Worm (Caenorhabditis elegans): ENCODE results near the gene R05F9.11.

Gene R05F9.11

DNA sequence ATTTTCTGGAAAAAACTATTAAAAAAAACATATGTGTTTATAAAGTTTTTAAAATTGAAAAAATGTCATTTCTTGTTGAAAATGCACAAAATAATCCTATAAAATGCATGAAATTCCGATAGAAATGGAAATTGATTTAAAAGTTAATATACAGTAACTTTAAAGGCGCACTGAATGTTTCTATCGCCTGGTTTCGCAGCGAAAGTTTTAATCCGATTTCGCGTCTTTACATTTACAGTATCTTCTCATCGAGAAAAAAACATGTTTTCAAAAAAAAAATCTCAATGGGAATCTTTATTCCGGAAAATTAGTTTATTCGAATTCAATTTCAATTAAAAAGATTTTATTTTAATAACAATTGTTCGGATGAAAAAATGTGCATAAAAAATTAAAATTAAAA is at the start of gene R05F9.11:
Gene R05F9.11, minus strand, starts transcription at position 5 of the 400 bp plus-strand sequence.
- TF ChIP-seq unc-62 (GFP tag; optimal IDR thresholded peaks at IDR 0.05) = no peak

DNA sequence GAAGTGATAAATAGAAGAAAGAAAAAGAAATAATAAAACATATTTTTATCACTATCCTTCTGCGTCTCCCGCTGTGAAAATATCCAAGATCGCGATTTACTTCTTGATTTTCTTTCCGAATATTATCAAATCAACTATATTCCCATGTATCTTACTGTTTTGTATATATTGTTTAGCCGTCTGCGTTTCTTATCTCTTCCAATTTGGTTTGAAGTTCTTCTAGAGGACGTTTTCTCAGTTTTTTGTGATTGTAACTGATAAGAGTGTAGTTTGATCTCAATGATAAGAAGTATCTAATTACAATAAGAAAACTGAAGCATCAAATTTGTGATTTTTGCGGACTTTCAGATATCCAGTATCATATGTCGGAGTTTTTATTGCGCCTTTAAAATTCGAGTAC is 46.7 kb upstream of the R05F9.11 start:
- no peak for TF ChIP-seq unc-62 (GFP tag; optimal IDR thresholded peaks at IDR 0.05)

DNA sequence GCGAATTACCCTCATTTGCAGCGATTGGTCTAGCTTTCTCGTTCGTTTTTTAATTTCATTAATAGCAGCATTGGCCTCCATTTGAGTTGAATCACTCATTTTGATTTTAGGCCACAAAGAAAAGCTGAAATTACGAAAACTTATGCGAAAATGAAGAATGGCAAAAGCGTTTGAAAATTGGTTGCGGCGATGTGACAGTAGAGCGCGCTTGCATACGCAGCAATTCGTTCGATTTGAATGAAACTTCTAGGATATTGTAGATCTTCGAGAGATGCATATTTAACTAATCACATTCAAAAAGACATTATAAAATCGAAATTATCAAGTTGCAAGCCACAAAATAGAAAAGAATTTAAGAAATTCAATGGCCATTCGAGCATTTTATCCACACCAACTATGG is 45.7 kb upstream of the R05F9.11 start, which contains the start of gene ulp-2:
Gene ulp-2, minus strand, starts transcription at position 158 of the 400 bp plus-strand sequence.
- no peak for TF ChIP-seq unc-62 (GFP tag; optimal IDR thresholded peaks at IDR 0.05)

DNA sequence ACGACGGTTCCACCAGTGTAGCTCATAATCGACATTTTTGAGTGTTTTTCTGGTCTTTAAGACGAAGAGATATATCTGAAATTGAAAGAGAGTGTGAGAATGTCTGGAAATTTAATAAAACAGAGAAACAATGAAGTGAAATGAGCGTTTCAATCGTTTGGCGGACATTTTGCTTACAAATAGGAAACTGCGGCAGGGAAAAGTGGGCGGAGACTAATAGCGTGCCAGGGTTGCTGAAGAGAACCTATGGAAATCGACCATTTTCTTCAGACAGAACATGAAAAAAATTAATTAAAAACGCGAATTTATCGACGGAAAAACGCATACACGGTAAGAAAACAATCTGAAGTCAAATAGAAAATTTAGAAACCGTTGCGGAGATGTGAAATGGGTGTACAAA is 41.3 kb upstream of the R05F9.11 start, which contains the start of gene pbs-3:
Gene pbs-3, minus strand, starts transcription at position 75 of the 400 bp plus-strand sequence.
- no peak for TF ChIP-seq unc-62 (GFP tag; optimal IDR thresholded peaks at IDR 0.05)

DNA sequence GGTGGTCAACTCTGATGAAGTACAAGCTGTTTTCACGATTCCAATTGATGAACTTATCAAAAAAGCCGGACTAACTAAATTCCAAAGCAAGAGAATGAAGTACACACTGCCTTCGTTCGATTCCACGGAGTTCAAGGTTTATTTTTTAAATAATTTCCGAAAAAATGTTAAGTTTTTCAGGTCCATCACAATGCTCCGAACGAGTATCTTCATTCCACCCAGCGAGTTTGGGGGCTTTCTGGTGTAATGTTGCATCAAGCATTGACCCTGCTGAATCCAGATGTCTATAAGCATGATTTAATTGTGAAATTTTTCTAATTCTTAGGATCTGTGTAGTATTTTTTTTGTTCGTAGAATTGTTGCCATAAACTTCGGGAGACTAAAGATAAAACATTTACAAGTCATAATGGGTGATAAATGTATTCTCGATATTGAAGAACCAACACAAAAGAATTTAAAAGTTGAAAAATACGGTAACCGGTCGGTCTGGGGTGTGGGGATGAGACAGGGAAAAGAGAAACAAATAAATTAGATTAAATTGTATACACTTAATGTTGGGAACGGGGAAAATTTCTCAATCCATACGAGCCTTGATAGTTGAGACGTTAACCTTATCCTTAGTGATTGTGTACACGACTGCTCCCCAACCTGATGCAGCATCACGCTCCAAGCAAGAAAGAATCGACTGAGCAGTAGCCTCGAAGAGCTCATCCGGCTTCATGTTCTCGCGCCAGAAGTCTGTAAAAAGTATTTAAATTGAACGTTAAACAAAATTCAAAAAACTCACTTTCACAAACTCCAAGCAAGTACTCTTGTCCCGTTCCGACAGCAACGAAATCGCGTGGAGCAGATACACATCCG is 40.3 kb upstream of the R05F9.11 start:
- TF ChIP-seq unc-62 (GFP tag; optimal IDR thresholded peaks at IDR 0.05) = no peak

DNA sequence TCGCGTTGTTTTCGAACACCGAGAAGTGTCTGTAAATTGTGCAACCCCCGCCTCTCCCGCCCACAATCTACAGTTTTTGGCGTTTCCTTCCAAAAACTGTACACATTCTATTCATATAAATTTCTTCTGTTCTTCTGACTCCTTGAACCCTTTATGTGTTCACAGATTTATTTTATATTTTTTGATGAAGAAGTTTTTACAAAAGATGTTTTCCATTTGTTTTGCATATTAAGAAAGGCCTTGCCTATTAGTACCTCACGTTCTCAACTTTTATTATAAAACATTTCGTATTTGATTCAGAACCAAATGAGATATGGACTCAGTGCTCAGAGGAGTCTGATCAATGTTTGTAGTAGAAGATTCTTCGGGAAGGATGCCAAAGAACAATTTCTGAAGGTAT is 39.3 kb upstream of the R05F9.11 start, which contains the start of gene ndx-3:
Gene ndx-3, plus strand, starts transcription at position 301 of the 400 bp plus-strand sequence.
- TF ChIP-seq unc-62 (GFP tag; optimal IDR thresholded peaks at IDR 0.05) = no peak

DNA sequence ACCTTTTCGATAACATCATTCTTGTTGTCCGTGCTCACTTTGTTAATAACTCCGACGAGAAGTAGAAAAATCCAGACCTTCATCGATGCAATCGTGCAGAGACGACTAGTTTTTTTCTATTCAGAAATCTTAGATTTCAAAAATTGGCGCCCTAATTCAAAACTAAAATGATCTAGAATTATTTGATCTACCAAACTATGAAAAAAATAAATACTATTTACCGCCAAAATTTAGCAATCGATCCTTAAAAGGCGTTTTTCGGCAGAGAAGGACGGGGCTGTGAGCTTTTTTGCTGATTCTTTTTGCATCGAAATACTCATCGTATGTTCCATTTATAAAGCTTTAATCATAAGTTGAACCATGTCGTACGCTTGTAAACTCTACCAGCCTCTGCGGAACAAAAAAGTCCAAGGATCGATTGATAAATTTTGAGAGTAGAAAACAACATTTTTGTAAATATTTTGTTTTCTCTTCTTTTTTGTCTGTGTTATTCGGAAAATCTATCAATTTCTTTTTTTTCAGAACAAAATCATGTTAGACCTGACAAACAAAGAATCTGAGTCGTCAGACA is 35.4 kb upstream of the R05F9.11 start, which contains the start of the genes try-1 and zyg-12:
Gene try-1, minus strand, starts transcription at position 148 of the 571 bp plus-strand sequence.
Gene zyg-12, plus strand, starts transcription at position 521 of the 571 bp plus-strand sequence.
- TF ChIP-seq unc-62 (GFP tag; optimal IDR thresholded peaks at IDR 0.05) = no peak

DNA sequence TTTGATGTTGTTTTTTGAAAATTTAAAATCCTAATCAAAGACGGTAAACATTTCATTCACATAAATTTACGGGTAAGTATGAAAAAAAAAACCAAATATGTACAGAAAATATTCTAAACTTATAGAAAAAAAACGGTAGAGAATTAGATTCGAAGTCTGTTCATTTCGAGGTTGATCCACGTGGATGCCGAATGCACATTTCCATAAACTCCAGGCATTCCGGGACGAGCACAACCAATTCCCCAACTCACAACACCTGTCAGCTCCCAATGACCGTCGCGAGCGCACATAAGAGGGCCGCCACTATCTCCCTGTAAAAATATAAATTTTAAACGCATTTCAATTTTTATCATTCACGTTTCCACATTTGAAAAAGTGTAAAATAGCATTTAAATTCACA is 34.1 kb upstream of the R05F9.11 start:
- no peak for TF ChIP-seq unc-62 (GFP tag; optimal IDR thresholded peaks at IDR 0.05)

DNA sequence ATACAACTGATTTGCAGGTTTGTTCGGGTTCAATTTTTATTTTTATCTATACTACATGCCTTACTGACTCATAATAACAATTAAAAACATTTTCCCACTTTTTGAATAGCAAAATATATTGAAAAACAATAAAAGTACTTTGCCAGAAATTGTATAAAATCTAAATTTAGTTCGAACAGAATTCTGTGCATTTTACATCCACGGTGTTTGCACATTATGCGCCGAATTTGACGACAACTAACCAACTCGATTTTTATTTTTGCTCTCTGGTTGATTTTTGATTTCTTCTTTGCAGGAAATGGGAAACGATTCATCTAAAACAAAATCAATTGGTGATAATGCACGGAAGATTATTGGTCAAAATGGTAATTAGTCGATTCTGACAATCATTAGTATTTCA is 32.8 kb upstream of the R05F9.11 start:
- TF ChIP-seq unc-62 (GFP tag; optimal IDR thresholded peaks at IDR 0.05) = no peak

DNA sequence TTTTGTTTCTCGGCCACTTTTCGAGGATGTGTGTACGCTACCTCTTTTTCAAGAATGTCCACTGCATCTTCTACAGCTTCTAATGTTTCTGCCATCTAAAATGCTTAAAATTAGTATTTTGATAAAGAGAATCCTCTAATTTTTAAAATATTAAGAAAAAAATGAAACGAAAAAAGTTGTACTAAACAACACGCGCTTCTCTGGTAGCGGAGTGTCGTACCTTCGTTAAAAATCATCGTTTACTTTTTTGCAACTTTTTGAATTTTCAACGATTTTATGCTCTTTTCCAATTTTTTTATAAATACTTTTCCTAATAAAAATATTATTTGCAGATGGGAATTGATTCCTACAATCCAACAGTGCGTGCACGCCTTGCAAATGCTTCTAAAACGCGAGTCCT is 31.7 kb upstream of the R05F9.11 start, which contains the start of the genes gldi-11 and ZK546.2:
Gene gldi-11, minus strand, starts transcription at position 95 of the 400 bp plus-strand sequence.
Gene ZK546.2, plus strand, starts transcription at position 333 of the 400 bp plus-strand sequence.
- no peak for TF ChIP-seq unc-62 (GFP tag; optimal IDR thresholded peaks at IDR 0.05)

DNA sequence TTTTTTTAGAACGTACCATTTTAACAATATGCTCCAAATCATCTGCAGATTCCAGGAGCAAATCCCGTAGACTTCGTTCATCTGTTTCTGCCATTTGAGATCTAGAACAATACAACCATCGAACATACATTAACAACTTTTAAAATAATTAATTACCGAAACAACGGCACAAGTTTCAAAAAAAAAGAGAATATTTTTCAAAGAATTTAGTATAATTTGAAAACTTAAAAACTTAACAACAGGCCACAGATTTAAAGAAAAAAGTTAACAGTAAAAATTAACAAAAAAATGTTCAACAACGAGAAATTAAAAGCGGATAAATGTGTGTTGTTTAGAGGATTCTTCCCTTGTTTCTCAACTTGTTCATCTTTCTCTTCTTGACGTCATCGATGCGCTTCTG is 29.8 kb upstream of the R05F9.11 start, which contains the start of gene mdt-4:
Gene mdt-4, minus strand, starts transcription at position 101 of the 400 bp plus-strand sequence.
- TF ChIP-seq unc-62 (GFP tag; optimal IDR thresholded peaks at IDR 0.05) = no peak

DNA sequence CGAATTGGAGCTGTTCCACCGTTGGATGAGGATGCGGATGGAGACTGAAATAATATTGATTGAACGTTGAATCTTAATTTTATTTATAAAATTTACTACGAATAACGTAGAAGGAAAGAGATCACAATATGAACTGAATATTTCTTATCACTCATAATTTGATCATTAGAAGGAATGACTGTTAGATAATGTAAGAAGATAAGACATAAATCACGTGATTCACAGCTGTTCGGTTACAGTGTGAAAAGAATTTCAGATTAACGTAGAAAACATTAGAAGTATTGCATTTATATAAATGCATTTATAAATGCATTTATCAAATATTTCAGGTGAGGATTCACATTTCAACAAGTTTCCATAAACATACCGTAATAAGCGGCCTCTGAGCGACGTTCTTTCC is 28.8 kb upstream of the R05F9.11 start:
- no peak for TF ChIP-seq unc-62 (GFP tag; optimal IDR thresholded peaks at IDR 0.05)

DNA sequence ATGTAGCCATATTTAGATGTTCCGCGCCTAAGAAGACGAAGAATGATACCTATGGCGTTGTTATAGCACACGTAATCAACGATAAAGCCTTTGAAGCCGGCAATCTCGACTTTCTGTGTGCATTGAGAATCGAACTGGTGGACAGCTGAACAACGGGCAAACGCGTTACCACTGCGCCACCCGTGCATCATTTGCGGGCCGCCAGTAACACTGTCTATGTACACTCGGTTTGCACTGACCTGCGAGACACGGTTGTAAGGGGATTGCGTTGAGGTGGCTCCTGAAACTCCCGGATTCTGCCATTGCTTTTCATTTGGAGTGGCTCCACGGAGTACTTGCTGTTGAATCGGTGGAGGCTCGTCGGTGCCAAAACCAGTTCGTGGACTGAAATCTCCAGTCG is 28.4 kb upstream of the R05F9.11 start:
- no peak for TF ChIP-seq unc-62 (GFP tag; optimal IDR thresholded peaks at IDR 0.05)

DNA sequence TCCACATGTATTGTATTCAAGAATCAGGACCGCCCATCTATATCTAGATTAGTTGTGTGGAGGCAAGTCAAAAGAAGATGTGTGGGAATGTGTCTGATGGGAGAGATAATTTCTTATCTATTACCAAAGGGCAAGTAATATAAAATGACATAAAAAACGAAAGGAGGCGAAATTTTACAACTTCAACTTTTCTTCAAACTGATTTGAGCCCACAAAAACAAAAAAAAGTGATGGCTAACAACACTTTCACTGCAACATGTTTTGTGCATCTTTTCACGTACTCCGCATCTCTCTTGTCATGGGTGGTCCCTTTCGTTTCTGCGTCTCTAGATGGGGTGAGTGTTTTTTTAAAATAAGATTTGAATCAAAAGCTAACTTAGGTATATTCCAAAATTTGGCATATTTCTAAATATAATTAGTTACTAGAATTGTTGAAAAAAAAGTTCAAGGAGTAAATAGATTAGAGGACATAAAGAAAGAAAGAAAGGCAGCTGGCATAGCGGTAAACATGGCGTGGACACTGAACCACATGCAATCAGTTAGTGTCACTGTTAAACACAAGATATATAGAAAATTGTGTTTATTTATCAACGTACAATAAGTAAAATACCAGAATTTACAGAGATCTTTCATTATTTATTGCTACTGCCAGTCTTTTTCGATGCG is 27.7 kb upstream of the R05F9.11 start, which contains the start of gene ZK546.19:
Gene ZK546.19, plus strand, starts transcription at position 186 of the 666 bp plus-strand sequence.
- TF ChIP-seq unc-62 (GFP tag; optimal IDR thresholded peaks at IDR 0.05) = no peak

DNA sequence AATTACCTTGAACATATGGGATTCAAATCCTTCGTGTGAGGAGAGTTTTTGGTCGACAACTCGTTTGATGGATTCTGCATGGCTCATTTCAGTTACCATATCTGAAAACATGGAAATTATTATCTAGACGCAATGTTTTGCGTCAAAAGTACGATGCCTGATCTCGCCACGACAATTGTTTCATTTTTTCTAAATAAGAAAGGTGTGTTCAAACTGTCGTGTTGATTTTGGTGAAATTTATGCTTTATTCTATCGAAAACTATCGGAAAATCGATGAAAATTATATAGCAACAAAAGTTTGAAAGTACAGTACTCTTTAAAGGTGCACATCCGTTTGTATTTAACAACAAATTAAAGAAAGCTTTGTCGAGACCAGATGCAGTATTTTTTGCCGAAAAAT is 27.0 kb upstream of the R05F9.11 start, which contains the start of gene cblc-1:
Gene cblc-1, minus strand, starts transcription at position 101 of the 400 bp plus-strand sequence.
- TF ChIP-seq unc-62 (GFP tag; optimal IDR thresholded peaks at IDR 0.05) = no peak

DNA sequence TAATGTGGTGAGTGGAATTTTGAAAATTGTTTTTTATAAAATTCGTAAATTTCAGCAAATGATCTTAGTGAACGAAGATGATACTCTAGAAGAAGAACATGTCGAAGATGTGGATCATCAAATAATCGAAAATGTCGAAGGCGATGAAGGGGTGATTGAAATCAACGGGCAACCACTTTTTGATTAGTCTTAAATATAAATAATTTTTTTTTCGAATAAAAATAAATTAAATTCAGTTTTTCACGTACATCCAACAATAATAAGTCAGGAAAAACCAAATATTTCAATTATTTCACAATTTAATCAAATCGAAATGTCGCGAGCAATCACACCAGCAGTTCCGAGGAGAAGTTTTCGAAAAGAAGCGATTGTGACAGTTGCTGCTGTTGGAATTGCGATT is 23.7 kb upstream of the R05F9.11 start, which contains the start of gene ZK546.4:
Gene ZK546.4, plus strand, starts transcription at position 301 of the 400 bp plus-strand sequence.
- TF ChIP-seq unc-62 (GFP tag; optimal IDR thresholded peaks at IDR 0.05) = no peak
